Worm (Caenorhabditis elegans): ENCODE results near the gene tag-325.
"Not testable (repeated sequence)": the region's sequence is repeated elsewhere in the genome, so short reads cannot be mapped to it uniquely, and the experiment has no call there.

DNA sequence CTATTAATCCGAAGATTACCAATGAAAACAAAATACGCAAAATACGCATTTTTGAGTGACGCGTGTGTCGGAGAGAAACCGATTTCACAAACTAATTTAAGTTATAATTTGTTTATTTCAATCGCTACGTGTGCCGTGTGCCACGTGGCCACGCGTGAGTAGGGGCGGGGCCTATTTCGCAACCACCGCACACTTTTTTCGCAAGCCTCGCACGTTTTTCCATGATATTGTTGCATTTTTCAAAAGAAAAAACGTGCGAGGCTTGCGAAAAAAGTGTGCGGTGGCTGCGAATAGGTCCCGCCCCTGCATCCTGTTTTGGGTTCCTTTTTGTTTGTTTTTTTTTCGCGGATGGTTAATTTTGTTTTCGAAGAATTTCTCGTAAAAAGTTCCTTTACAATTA is 11.5 kb upstream of the tag-325 start, which contains the start of gene enu-3.2:
- not testable (repeated sequence) for TF ChIP-seq B0019.2 (GFP tag; conservative IDR thresholded peaks at IDR 0.05); unc-62 (GFP tag; optimal IDR thresholded peaks at IDR 0.05); F37B4.10 (GFP tag; IDR thresholded peaks at IDR 0.05); hsf-1 (GFP tag; IDR thresholded peaks at IDR 0.05); F52B5.7 (tag; optimal IDR thresholded peaks at IDR 0.05); ceh-27 (GFP tag; optimal IDR thresholded peaks at IDR 0.05); ztf-18 (tag; optimal IDR thresholded peaks at IDR 0.05); efl-1 (GFP tag; optimal IDR thresholded peaks at IDR 0.05)

All from whole organism, young adult.